Worm (Caenorhabditis elegans): Measurements from ENCODE around the gene mig-32.

Gene mig-32

DNA sequence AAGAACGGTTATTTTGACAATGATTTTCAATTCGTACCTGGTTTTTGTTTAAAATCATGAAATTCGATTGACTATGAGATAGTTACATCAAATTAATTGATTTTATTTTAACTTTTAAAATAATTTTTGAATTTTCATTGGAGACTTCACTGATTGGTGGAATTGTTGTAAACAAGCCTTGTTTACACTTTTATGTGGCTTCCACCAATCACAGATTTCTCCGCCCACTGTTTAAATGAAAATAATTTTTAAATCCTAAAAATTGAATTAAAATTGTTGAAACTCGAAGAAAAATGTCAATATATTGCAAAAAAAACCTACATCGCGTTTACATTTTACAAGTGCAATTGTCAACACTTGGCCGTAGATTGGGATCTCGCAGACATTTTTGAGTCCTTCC, 28.5 kb upstream of the mig-32 start:
- TF ChIP-seq nfya-1 (tag; optimal IDR thresholded peaks at IDR 0.05; ENCODE audit: insufficient read depth) (peak; percentile 97), mml-1 (tag; optimal IDR thresholded peaks at IDR 0.05) (no peak), ceh-28 (tag; optimal IDR thresholded peaks at IDR 0.05) (no peak)

DNA sequence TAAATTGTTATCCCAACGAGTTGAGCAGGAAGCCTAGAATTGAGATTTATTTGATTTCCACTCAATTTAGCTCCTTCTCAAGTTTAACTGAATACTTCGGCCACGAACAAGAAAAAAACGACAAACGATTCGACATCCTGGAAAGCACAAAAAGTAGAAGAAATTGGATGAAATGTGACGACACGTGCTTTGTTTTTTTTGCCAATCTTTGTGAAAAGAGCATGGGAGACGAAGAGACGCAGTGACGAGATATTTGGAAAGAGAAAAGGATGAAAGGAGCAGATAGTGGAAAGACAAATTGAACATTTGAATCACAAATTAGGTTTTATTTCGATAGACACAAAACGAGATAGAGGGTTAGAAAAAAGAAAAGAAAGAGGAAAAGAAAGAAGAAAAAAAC, 22.5 kb upstream of the mig-32 start:
- no peak for TF ChIP-seq pqm-1 (tag; optimal IDR thresholded peaks at IDR 0.05)
- peak; percentile 17 for TF ChIP-seq nfya-1 (tag; optimal IDR thresholded peaks at IDR 0.05; ENCODE audit: insufficient read depth)
- TF ChIP-seq fkh-10 (GFP tag; optimal IDR thresholded peaks at IDR 0.05), result peak; percentile 81

DNA sequence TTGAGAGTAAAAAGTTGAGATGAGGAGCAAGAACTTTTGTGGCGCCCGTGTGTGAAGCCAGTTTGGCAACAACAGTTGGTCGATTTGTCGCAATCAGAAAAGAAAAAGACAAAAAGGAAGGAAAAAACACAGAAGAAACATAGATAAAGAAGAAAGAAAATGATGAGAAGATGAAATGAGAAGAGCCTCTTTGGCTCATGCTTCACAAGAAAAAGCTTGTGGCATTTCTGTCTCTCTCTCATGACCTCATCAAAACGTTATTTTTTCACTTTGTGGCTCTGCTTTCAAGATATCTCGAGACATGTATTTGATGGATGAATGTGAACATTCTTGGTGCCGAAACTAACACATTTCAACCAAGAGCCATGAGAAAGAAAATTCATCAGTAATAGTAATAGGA, 21.0 kb upstream of the mig-32 start:
- TF ChIP-seq egl-5 (tag; optimal IDR thresholded peaks at IDR 0.05) (peak; percentile 43), nfya-1 (tag; optimal IDR thresholded peaks at IDR 0.05; ENCODE audit: insufficient read depth) (peak; percentile 17), egl-27 (tag; optimal IDR thresholded peaks at IDR 0.05) (no peak)

DNA sequence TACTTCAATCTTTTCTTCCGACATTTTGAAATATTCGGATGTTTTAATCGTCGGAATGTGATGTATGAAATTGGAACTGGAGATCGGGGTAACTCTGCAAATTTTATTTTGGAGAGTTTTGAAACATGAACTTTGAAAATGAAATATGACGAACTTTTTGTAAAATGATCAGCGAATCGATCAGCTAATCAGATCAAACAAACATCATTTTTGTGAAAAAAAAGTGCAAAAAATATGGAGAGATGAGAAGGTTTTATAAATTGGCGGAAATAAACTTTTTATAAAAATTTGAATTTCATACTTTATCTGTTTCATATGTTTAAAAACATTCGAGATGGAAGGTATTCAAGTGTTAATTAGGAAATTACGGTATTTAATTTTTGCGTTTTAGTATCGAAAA, 19.5 kb upstream of the mig-32 start, which contains the start of gene dlc-2:
TSS of gene dlc-2 (minus strand) at position 101 of the 400 bp plus-strand sequence.
- TF ChIP-seq ceh-82 (tag; optimal IDR thresholded peaks at IDR 0.05) (no peak), nhr-77 (tag; optimal IDR thresholded peaks at IDR 0.05) (no peak), nhr-25 (tag; optimal IDR thresholded peaks at IDR 0.05) (no peak), mdl-1 (tag; optimal IDR thresholded peaks at IDR 0.05) (no peak), eor-1 (tag; optimal IDR thresholded peaks at IDR 0.05) (no peak), nhr-237 (tag; optimal IDR thresholded peaks at IDR 0.05) (no peak)

DNA sequence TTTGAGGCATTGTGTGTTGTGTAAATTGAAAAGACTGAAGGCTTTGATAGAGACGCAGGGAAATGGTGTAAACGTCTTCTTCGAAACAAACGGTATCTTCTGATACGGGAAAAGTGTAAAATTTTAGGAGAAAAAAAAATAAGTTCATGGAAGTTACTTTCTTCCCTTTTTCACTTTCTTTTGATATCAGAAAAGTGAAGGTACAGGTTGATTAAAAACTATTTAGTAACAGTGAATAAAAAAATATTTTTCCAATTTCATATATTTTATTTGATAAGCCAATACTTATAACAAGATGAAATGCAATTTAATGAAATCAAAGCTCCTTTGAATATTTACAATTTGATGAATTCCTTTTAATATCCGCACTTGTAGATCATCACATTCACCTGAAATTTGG, 18.3 kb upstream of the mig-32 start, which contains the start of gene col-129:
TSS of gene col-129 (minus strand) at position 101 of the 400 bp plus-strand sequence.
- TF ChIP-seq ztf-4 (tag; optimal IDR thresholded peaks at IDR 0.05) (no peak), ama-1 (optimal IDR thresholded peaks at IDR 0.05) (no peak), nhr-76 (tag; optimal IDR thresholded peaks at IDR 0.05) (no peak), unc-39 (tag; optimal IDR thresholded peaks at IDR 0.05) (no peak), fkh-2 (tag; optimal IDR thresholded peaks at IDR 0.05) (no peak), elt-1 (tag; optimal IDR thresholded peaks at IDR 0.05) (no peak)

DNA sequence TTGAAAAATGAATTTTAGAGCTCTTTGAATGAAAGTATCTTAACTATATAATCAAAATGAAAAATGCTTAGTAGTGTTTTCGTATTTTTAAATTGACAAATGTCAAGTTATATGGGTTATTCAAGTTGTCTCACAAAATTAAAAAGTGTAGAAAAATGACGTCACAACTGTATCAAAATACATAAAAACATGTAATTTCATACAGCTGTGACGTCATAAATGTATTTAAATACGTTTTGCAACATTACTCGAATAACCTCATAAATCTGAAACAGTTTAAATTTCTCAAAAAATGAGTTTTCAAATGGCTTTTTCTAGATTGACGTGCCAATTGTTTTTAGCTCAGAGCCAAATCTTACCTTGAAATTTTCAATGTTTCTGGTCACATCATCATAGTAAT, 17.7 kb upstream of the mig-32 start:
- TF ChIP-seq elt-3 (tag; optimal IDR thresholded peaks at IDR 0.05), result no peak
- no peak for TF ChIP-seq snpc-4 (tag; optimal IDR thresholded peaks at IDR 0.05)
- no peak for TF ChIP-seq nhr-67 (tag; optimal IDR thresholded peaks at IDR 0.05)
- TF ChIP-seq ceh-16 (tag; optimal IDR thresholded peaks at IDR 0.05), result no peak
- no peak for TF ChIP-seq elt-2 (tag; optimal IDR thresholded peaks at IDR 0.05)
- TF ChIP-seq nhr-25 (tag; optimal IDR thresholded peaks at IDR 0.05), result no peak
- TF ChIP-seq egl-27 (tag; optimal IDR thresholded peaks at IDR 0.05), result no peak
- no peak for TF ChIP-seq mml-1 (tag; optimal IDR thresholded peaks at IDR 0.05)
- TF ChIP-seq pha-4 (tag; optimal IDR thresholded peaks at IDR 0.05), result no peak
- TF ChIP-seq nhr-12 (tag; optimal IDR thresholded peaks at IDR 0.05), result no peak
- TF ChIP-seq R02D3.7 (tag; optimal IDR thresholded peaks at IDR 0.05), result no peak
- no peak for TF ChIP-seq ceh-28 (tag; optimal IDR thresholded peaks at IDR 0.05)
- no peak for TF ChIP-seq tbx-2 (tag; optimal IDR thresholded peaks at IDR 0.05)
- no peak for TF ChIP-seq egl-5 (tag; optimal IDR thresholded peaks at IDR 0.05)
- TF ChIP-seq mdl-1 (tag; optimal IDR thresholded peaks at IDR 0.05), result no peak
- no peak for TF ChIP-seq ceh-82 (tag; optimal IDR thresholded peaks at IDR 0.05)
- no peak for TF ChIP-seq nhr-11 (tag; optimal IDR thresholded peaks at IDR 0.05)
- no peak for TF ChIP-seq elt-1 (tag; optimal IDR thresholded peaks at IDR 0.05)

DNA sequence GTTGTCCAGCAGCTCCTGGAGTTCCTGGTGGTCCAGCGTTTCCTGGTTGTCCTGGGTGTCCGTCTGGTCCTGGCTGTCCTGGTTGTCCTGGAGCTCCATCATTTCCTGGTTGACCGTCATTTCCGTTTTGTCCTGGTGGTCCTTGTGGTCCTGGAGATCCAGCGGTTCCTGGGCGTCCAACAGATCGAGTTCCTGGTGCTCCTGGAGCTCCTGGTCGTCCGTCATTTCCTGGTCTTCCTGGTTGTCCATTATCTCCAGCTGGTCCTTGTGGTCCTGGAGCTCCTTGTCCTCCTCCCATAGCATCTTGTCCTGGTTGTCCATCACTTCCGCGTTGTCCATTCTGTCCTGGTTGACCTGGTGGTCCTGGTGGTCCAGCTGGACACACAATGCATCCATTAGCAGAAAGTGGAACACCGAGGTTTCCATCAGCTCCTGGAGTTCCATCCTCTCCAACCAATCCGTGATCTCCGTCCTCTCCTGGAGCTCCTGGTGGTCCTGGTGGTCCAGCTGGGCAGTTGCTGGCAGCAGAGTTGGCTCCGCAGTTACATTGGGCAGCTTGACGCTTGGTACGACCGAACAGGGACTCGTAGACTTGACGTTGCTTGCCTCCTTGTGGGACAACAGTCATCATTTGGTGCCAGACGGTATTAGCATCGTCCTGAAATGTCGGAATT, 17.1 kb upstream of the mig-32 start:
- TF ChIP-seq nhr-11 (tag; optimal IDR thresholded peaks at IDR 0.05), result no peak
- TF ChIP-seq nhr-76 (tag; optimal IDR thresholded peaks at IDR 0.05), result no peak
- TF ChIP-seq lsy-12 (tag; optimal IDR thresholded peaks at IDR 0.05), result no peak
- no peak for TF ChIP-seq egl-27 (tag; optimal IDR thresholded peaks at IDR 0.05)
- no peak for TF ChIP-seq tbx-2 (tag; optimal IDR thresholded peaks at IDR 0.05)
- TF ChIP-seq ztf-4 (tag; optimal IDR thresholded peaks at IDR 0.05), result no peak
- TF ChIP-seq nhr-28 (tag; optimal IDR thresholded peaks at IDR 0.05), result no peak
- TF ChIP-seq ama-1 (optimal IDR thresholded peaks at IDR 0.05), result no peak
- no peak for TF ChIP-seq ceh-28 (tag; optimal IDR thresholded peaks at IDR 0.05)
- no peak for TF ChIP-seq nhr-67 (tag; optimal IDR thresholded peaks at IDR 0.05)
- no peak for TF ChIP-seq egl-5 (tag; optimal IDR thresholded peaks at IDR 0.05)
- no peak for TF ChIP-seq pqm-1 (tag; optimal IDR thresholded peaks at IDR 0.05)
